Worm (Caenorhabditis elegans) whole organism, young adult: ENCODE data around the gene F22E5.22.

Source experiments
- B0035.1 ChIP-seq: sonication (generic microtip); optimal IDR thresholded peaks from 2 replicates; lab custom pipeline; 2016; ENCODE audit warnings: missing genetic modification characterization, mild to moderate bottlenecking, missing compliant biosample characterization, missing genotype, missing genetic modification reagents
- C06A6.2 ChIP-seq: fragments of 200-800 bp; sonication (Bioruptor generic); conservative IDR thresholded peaks from 2 replicates; pipeline ENCODE4 v1.3.6; 2022; ENCODE audit warnings: missing genetic modification characterization, missing compliant biosample characterization
- F10E7.11 ChIP-seq: sonication (generic microtip); optimal IDR thresholded peaks from 2 replicates; lab custom pipeline; 2017; ENCODE audit warnings: mild to moderate bottlenecking, missing genetic modification characterization, moderate library complexity, missing compliant biosample characterization
- F33H1.4 ChIP-seq: fragments of 200-800 bp; sonication (Bioruptor generic); IDR thresholded peaks from 2 replicates; pipeline ENCODE4 v1.3.6; 2022; ENCODE audit warnings: missing genetic modification reagents, missing genetic modification characterization, missing compliant biosample characterization
- F37B4.10 ChIP-seq: fragments of 200-800 bp; sonication (Bioruptor generic); IDR thresholded peaks from 2 replicates; pipeline ENCODE4 v1.3.6; 2022; ENCODE audit warnings: missing genetic modification characterization, missing compliant biosample characterization
- F39B2.1 ChIP-seq: fragments of 200-800 bp; sonication (Bioruptor generic); IDR thresholded peaks from 2 replicates; pipeline ENCODE4 v1.3.6; 2022; ENCODE audit warnings: missing genetic modification reagents, missing genetic modification characterization, missing compliant biosample characterization
- K11D2.4 ChIP-seq: fragments of 200-800 bp; sonication (Bioruptor generic); IDR thresholded peaks from 2 replicates; pipeline ENCODE4 v1.3.6; 2022; ENCODE audit warnings: missing genetic modification reagents, missing genetic modification characterization, missing compliant biosample characterization
- T07F8.4 ChIP-seq: sonication (generic microtip); optimal IDR thresholded peaks from 2 replicates; lab custom pipeline; 2016; ENCODE audit warnings: mild to moderate bottlenecking, missing genetic modification characterization, moderate library complexity, missing compliant biosample characterization
- Y53G8AR.9 ChIP-seq: fragments of 200-800 bp; sonication (Bioruptor generic); conservative IDR thresholded peaks from 2 replicates; pipeline ENCODE4 v1.3.6; 2022; ENCODE audit warnings: missing genetic modification reagents, missing genetic modification characterization, missing compliant biosample characterization
- Y79H2A.3 ChIP-seq: fragments of 200-800 bp; sonication (Bioruptor generic); conservative IDR thresholded peaks from 2 replicates; pipeline ENCODE4 v1.3.6; 2022; ENCODE audit warnings: missing genetic modification reagents, missing genetic modification characterization, missing compliant biosample characterization
- ama-1 ChIP-seq, 3 experiments: fragments of 150-350 bp in 1 of 3; sonication (generic microtip) in 2 of 3; optimal IDR thresholded peaks; 2 replicates each; lab custom pipeline; 2014 to 2018; ENCODE audit warnings: missing biosample characterization in 2 of 3, missing genetic modification characterization in 2 of 3, missing genetic modification reagents in 2 of 3
- atf-7 ChIP-seq: sonication (generic microtip); optimal IDR thresholded peaks from 2 replicates; lab custom pipeline; 2017; ENCODE audit warnings: mild to moderate bottlenecking, missing genetic modification characterization, missing compliant biosample characterization
- athp-1 ChIP-seq: sonication (generic microtip); optimal IDR thresholded peaks from 2 replicates; lab custom pipeline; 2017; ENCODE audit warnings: mild to moderate bottlenecking, missing genetic modification characterization, missing compliant biosample characterization
- attf-6 ChIP-seq: fragments of 200-800 bp; sonication (Bioruptor generic); IDR thresholded peaks from 2 replicates; pipeline ENCODE4 v1.3.6; 2022; ENCODE audit warnings: missing genetic modification reagents, missing genetic modification characterization, missing compliant biosample characterization
- bed-1 ChIP-seq: fragments of 200-800 bp; sonication (Bioruptor generic); IDR thresholded peaks from 2 replicates; pipeline ENCODE4 v1.3.6; 2022; ENCODE audit warnings: missing genetic modification reagents, missing genetic modification characterization, missing compliant biosample characterization
- bed-2 ChIP-seq: fragments of 200-800 bp; sonication (Bioruptor generic); IDR thresholded peaks from 2 replicates; pipeline ENCODE4 v1.3.6; 2022; ENCODE audit warnings: missing genetic modification reagents, missing genetic modification characterization, missing compliant biosample characterization
- ceh-79 ChIP-seq: sonication (generic microtip); optimal IDR thresholded peaks from 2 replicates; lab custom pipeline; 2017; ENCODE audit warnings: mild to moderate bottlenecking, missing genetic modification characterization, missing compliant biosample characterization
- dpff-1 ChIP-seq: sonication (generic microtip); optimal IDR thresholded peaks from 2 replicates; lab custom pipeline; 2017; ENCODE audit warnings: mild to moderate bottlenecking, missing genetic modification characterization, missing compliant biosample characterization
- dpl-1 ChIP-seq: fragments of 150-350 bp; optimal IDR thresholded peaks from 2 replicates; lab custom pipeline; 2014; ENCODE audit warnings: missing biosample characterization, missing genetic modification reagents, missing genetic modification characterization
- efl-1 ChIP-seq: fragments of 150-350 bp; optimal IDR thresholded peaks from 2 replicates; lab custom pipeline; 2014; ENCODE audit warnings: missing biosample characterization, missing genetic modification reagents, missing genetic modification characterization
- egrh-3 ChIP-seq: fragments of 200-800 bp; sonication (Bioruptor generic); IDR thresholded peaks from 2 replicates; pipeline ENCODE4 v1.3.6; 2022; ENCODE audit warnings: missing genetic modification reagents, missing genetic modification characterization, missing compliant biosample characterization
- ets-4 ChIP-seq: fragments of 200-800 bp; sonication (Bioruptor generic); optimal IDR thresholded peaks from 2 replicates; lab custom pipeline; 2018; ENCODE audit warnings: mild to moderate bottlenecking, missing genetic modification characterization, missing compliant biosample characterization
- hlh-26 ChIP-seq: fragments of 200-800 bp; sonication (Bioruptor generic); conservative IDR thresholded peaks from 2 replicates; pipeline ENCODE4 v1.3.6; 2022; ENCODE audit warnings: missing genetic modification reagents, missing genetic modification characterization, missing compliant biosample characterization
- let-526 ChIP-seq: fragments of 200-800 bp; sonication (Bioruptor generic); IDR thresholded peaks from 2 replicates; pipeline ENCODE4 v1.3.6; 2022; ENCODE audit warnings: missing genetic modification reagents, missing genetic modification characterization, missing compliant biosample characterization
- lin-54 ChIP-seq: fragments of 200-800 bp; sonication (Bioruptor generic); optimal IDR thresholded peaks from 2 replicates; lab custom pipeline; 2018; ENCODE audit warnings: mild to moderate bottlenecking, missing genetic modification characterization, missing compliant biosample characterization
- madf-3 ChIP-seq: fragments of 200-800 bp; sonication (Bioruptor generic); IDR thresholded peaks from 2 replicates; pipeline ENCODE4 v1.3.6; 2022; ENCODE audit warnings: missing genetic modification reagents, missing genetic modification characterization, missing compliant biosample characterization
- madf-8 ChIP-seq: fragments of 200-800 bp; sonication (Bioruptor generic); conservative IDR thresholded peaks from 2 replicates; pipeline ENCODE4 v1.3.6; 2022; ENCODE audit warnings: missing genetic modification reagents, missing genetic modification characterization, missing compliant biosample characterization
- mcd-1 ChIP-seq: fragments of 200-800 bp; sonication (Bioruptor generic); IDR thresholded peaks from 2 replicates; pipeline ENCODE4 v1.3.6; 2022; ENCODE audit warnings: missing genetic modification reagents, missing genetic modification characterization, missing compliant biosample characterization
- mxl-1 ChIP-seq: sonication (generic microtip); optimal IDR thresholded peaks from 2 replicates; lab custom pipeline; 2016; ENCODE audit warnings: missing genetic modification characterization, missing compliant biosample characterization
- nhr-179 ChIP-seq: sonication (generic microtip); optimal IDR thresholded peaks from 2 replicates; lab custom pipeline; 2016; ENCODE audit warnings: mild to moderate bottlenecking, missing genetic modification characterization, missing compliant biosample characterization
- repo-1 ChIP-seq: sonication (generic microtip); optimal IDR thresholded peaks from 2 replicates; lab custom pipeline; 2017; ENCODE audit warnings: mild to moderate bottlenecking, missing genetic modification characterization, missing compliant biosample characterization
- sdz-38 ChIP-seq: sonication (generic microtip); optimal IDR thresholded peaks from 2 replicates; lab custom pipeline; 2016; ENCODE audit warnings: missing genotype, missing genetic modification characterization, missing compliant biosample characterization
- snpc-1.1 ChIP-seq: sonication (generic microtip); optimal IDR thresholded peaks from 2 replicates; lab custom pipeline; 2017; ENCODE audit warnings: missing genetic modification characterization, mild to moderate bottlenecking, missing compliant biosample characterization, antibody characterized with exemption, moderate library complexity, missing genotype, missing genetic modification reagents; ENCODE audit not compliant: insufficient read depth
- snpc-1.3 ChIP-seq: sonication (generic microtip); optimal IDR thresholded peaks from 2 replicates; lab custom pipeline; 2017; ENCODE audit warnings: missing genetic modification characterization, mild to moderate bottlenecking, missing compliant biosample characterization, antibody characterized with exemption, moderate library complexity, missing genotype, missing genetic modification reagents; ENCODE audit not compliant: insufficient read depth
- sptf-2 ChIP-seq: fragments of 200-800 bp; sonication (Bioruptor generic); optimal IDR thresholded peaks from 2 replicates; lab custom pipeline; 2018; ENCODE audit warnings: mild to moderate bottlenecking, missing genetic modification characterization, missing compliant biosample characterization
- tlf-1 ChIP-seq: fragments of 200-800 bp; sonication (Bioruptor generic); optimal IDR thresholded peaks from 2 replicates; lab custom pipeline; 2018; ENCODE audit warnings: mild to moderate bottlenecking, missing genetic modification characterization, missing compliant biosample characterization
- unc-62 ChIP-seq: fragments of 150-350 bp; optimal IDR thresholded peaks from 2 replicates; lab custom pipeline; 2014; ENCODE audit warnings: missing biosample characterization, missing genetic modification reagents, missing genetic modification characterization
- xnd-1 ChIP-seq: sonication (generic microtip); optimal IDR thresholded peaks from 2 replicates; lab custom pipeline; 2016; ENCODE audit warnings: missing genotype, missing genetic modification reagents, missing genetic modification characterization, missing compliant biosample characterization
- zfh-2 ChIP-seq: fragments of 200-800 bp; sonication (Bioruptor generic); conservative IDR thresholded peaks from 2 replicates; pipeline ENCODE4 v1.3.6; 2022; ENCODE audit warnings: missing genetic modification reagents, missing genetic modification characterization, missing compliant biosample characterization
- ztf-3 ChIP-seq: fragments of 200-800 bp; sonication (Bioruptor generic); optimal IDR thresholded peaks from 2 replicates; lab custom pipeline; 2018; ENCODE audit warnings: mild to moderate bottlenecking, missing genetic modification characterization, missing compliant biosample characterization

F22E5.22 gene

DNA sequence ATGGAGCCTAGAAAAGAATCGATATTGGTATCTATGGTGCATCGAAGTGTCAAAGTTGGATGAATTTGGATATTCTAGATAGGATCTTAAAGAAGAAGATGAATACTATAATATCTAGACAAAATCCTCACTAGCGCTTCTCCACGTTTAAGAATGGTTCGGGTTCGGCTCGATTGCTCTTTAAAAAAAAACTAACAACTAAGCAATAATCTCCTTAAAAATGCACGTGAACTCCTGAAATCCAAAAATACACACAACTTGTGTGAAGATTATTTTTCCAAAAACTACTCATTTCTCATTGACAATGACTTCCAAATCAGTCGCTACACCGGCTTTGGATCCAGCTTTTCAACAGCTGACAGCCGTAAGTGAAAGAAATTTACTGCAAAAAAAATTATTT, 34.5 kb upstream of the F22E5.22 start, which contains the start of gene D2062.1:
D2062.1 (plus strand) TSS at position 301 of the 400 bp plus-strand sequence.
- TF ChIP-seq nhr-179 (tag; lab: Kevin White, UChicago), result no peak
- no peak for TF ChIP-seq efl-1 (GFP tag; lab: Kevin White, UChicago)
- TF ChIP-seq hlh-26, result no peak
- no peak for TF ChIP-seq T07F8.4 (tag; lab: Kevin White, UChicago)
- no peak for TF ChIP-seq F10E7.11 (tag; lab: Kevin White, UChicago)
- no peak for TF ChIP-seq xnd-1
- no peak for TF ChIP-seq B0035.1 (tag; lab: Kevin White, UChicago)
- no peak for TF ChIP-seq athp-1 (tag; lab: Kevin White, UChicago)

DNA sequence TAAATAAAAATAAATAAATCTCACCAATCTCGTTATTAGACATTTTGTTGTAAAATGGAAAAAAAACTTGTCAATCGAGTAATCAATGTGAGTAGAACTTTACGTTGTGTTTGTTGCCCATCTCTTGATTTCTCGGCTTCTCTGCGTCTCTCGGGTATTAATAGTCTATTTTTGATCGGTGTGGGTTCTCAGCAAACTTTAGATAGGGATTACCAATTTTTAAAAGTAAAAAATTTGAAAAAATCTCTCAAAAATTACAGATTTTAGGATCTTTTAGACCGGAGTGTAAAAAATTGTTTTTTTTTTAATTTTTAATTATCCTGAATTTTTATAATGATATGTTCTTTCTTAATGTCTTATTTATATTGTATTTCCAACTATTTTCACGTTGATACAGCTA, 28.3 kb upstream of the F22E5.22 start, which contains the start of gene F22E5.21:
F22E5.21 (minus strand) TSS at position 101 of the 400 bp plus-strand sequence.
- TF ChIP-seq let-526, result no peak
- no peak for TF ChIP-seq sptf-2
- TF ChIP-seq attf-6 (GFP tag; lab: Robert Waterston, UW), result no peak
- TF ChIP-seq xnd-1, result no peak
- no peak for TF ChIP-seq madf-3
- no peak for TF ChIP-seq K11D2.4
- TF ChIP-seq sdz-38, result no peak
- TF ChIP-seq egrh-3 (GFP tag; lab: Robert Waterston, UW), result no peak
- no peak for TF ChIP-seq zfh-2 (GFP tag; lab: Robert Waterston, UW)
- no peak for TF ChIP-seq snpc-1.3 (tag; lab: Kevin White, UChicago)
- no peak for TF ChIP-seq atf-7 (tag; lab: Kevin White, UChicago)
- TF ChIP-seq, all 124 proteins: peak for 0

DNA sequence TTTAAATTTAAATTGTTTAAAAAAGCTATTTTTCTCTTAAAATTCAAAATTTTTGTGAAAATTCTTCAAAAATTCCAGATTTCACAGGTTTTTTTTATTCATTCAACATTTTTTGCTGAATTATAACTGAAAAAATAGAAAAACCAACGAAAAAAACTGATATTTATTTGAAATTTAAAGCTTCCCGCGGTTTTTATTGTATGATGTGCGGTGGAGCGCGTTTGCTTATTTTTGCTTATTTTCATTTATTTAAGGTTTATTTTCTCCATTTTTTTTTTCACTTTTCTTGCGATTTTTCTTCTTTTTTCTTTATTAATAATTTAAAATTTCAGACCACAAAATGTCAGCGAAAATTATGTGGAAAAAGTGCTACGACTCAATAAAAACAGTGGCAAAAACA, 27.6 kb upstream of the F22E5.22 start, which contains the start of gene F22E5.9:
F22E5.9 (plus strand) TSS at position 327 of the 400 bp plus-strand sequence.
- peak; percentile 85 for TF ChIP-seq mcd-1 (GFP tag; lab: Robert Waterston, UW)
- TF ChIP-seq ama-1 (optimal IDR thresholded peaks at IDR 0.05; lab: Kevin White, UChicago), result no peak
- TF ChIP-seq ama-1 (GFP tag; optimal IDR thresholded peaks at IDR 0.05; lab: Kevin White, UChicago), result no peak
- TF ChIP-seq bed-2 (GFP tag; lab: Robert Waterston, UW), result no peak
- no peak for TF ChIP-seq bed-1 (GFP tag; lab: Robert Waterston, UW)
- no peak for TF ChIP-seq Y79H2A.3 (GFP tag; lab: Robert Waterston, UW)
- no peak for TF ChIP-seq ztf-3 (GFP tag; lab: Kevin White, UChicago)
- no peak for TF ChIP-seq dpff-1 (tag; lab: Kevin White, UChicago)
- no peak for TF ChIP-seq unc-62 (GFP tag; lab: Kevin White, UChicago)
- peak; percentile 30 for TF ChIP-seq efl-1 (GFP tag; lab: Kevin White, UChicago)
- TF ChIP-seq F37B4.10 (GFP tag; lab: Robert Waterston, UW), result no peak
- no peak for TF ChIP-seq F39B2.1
- TF ChIP-seq Y53G8AR.9 (GFP tag; lab: Robert Waterston, UW), result no peak
- no peak for TF ChIP-seq mxl-1 (tag; lab: Kevin White, UChicago)
- TF ChIP-seq madf-8 (GFP tag; lab: Robert Waterston, UW), result no peak
- no peak for TF ChIP-seq ceh-79 (tag; lab: Kevin White, UChicago)
- TF ChIP-seq dpl-1 (GFP tag; lab: Kevin White, UChicago), result peak; percentile 54
- peak; percentile 50 for TF ChIP-seq lin-54 (GFP tag; lab: Kevin White, UChicago)
- no peak for TF ChIP-seq ets-4
- no peak for TF ChIP-seq snpc-1.1
- TF ChIP-seq F33H1.4 (GFP tag; lab: Robert Waterston, UW), result no peak
- TF ChIP-seq C06A6.2, result no peak
- TF ChIP-seq atf-7 (tag; lab: Kevin White, UChicago), result no peak
- no peak for TF ChIP-seq repo-1
- TF ChIP-seq tlf-1 (GFP tag; lab: Kevin White, UChicago), result no peak
- TF ChIP-seq, all 124 proteins: peak for 4
